Worm (Caenorhabditis elegans): ENCODE data around the gene Y54G2A.26.

The Y54G2A.26 gene

ce11 chrIV:2998597-2999161 lies 3.4 kb upstream of the Y54G2A.26 start (continued):
- TF ChIP-seq gmeb-2 (tag; optimal IDR thresholded peaks at IDR 0.05) = no peak
- TF ChIP-seq fax-1 (tag; optimal IDR thresholded peaks at IDR 0.05) = no peak
- no peak for TF ChIP-seq ceh-9 (tag; optimal IDR thresholded peaks at IDR 0.05)
- TF ChIP-seq elt-2 (tag; optimal IDR thresholded peaks at IDR 0.05) = peak; percentile 5
- TF ChIP-seq ceh-2 (tag; optimal IDR thresholded peaks at IDR 0.05) = peak; percentile 20
- TF ChIP-seq npax-4 (tag; optimal IDR thresholded peaks at IDR 0.05) = no peak
- peak; percentile 40 for TF ChIP-seq syd-9 (tag; optimal IDR thresholded peaks at IDR 0.05)
- no peak for TF ChIP-seq zip-5 (tag; optimal IDR thresholded peaks at IDR 0.05)
- TF ChIP-seq pha-2 (tag; optimal IDR thresholded peaks at IDR 0.05) = no peak
- TF ChIP-seq tbx-7 (tag; optimal IDR thresholded peaks at IDR 0.05) = no peak
- no peak for TF ChIP-seq hlh-15 (tag; optimal IDR thresholded peaks at IDR 0.05)
- TF ChIP-seq lin-11 (tag; optimal IDR thresholded peaks at IDR 0.05) = no peak
- no peak for TF ChIP-seq ceh-22 (tag; optimal IDR thresholded peaks at IDR 0.05)
- TF ChIP-seq pros-1 (tag; optimal IDR thresholded peaks at IDR 0.05) = peak; percentile 27
- peak; percentile 57 for TF ChIP-seq ceh-48 (tag; optimal IDR thresholded peaks at IDR 0.05)
- peak; percentile 8 for TF ChIP-seq che-1 (tag; optimal IDR thresholded peaks at IDR 0.05)
- TF ChIP-seq eyg-1 (tag; optimal IDR thresholded peaks at IDR 0.05) = no peak

ce11 chrIV:2997302-2997701 lies 2.0 kb upstream of the Y54G2A.26 start:
- TF ChIP-seq unc-55 (GFP tag; optimal IDR thresholded peaks at IDR 0.05) = peak; percentile 24
- no peak for TF ChIP-seq lin-11 (tag; optimal IDR thresholded peaks at IDR 0.05)

ce11 chrIV:2994883-2995282 lies 389 bp downstream of the Y54G2A.26 start:
- TF ChIP-seq lim-6 (tag; optimal IDR thresholded peaks at IDR 0.05) (no peak), ceh-24 (tag; optimal IDR thresholded peaks at IDR 0.05) (no peak), C38D4.7 (GFP tag; optimal IDR thresholded peaks at IDR 0.05) (no peak), hlh-13 (GFP tag; optimal IDR thresholded peaks at IDR 0.05) (no peak), ceh-45 (GFP tag; IDR thresholded peaks at IDR 0.05) (no peak), ceh-30 (tag; optimal IDR thresholded peaks at IDR 0.05) (no peak), eyg-1 (tag; optimal IDR thresholded peaks at IDR 0.05) (no peak)

- no peak for TF ChIP-seq ceh-14 (tag; optimal IDR thresholded peaks at IDR 0.05)
- TF ChIP-seq npax-4 (tag; optimal IDR thresholded peaks at IDR 0.05) = no peak
- TF ChIP-seq sox-2 (GFP tag; IDR thresholded peaks at IDR 0.05) = no peak
- no peak for TF ChIP-seq sdc-2 (tag; optimal IDR thresholded peaks at IDR 0.05)
- TF ChIP-seq pqm-1 (tag; optimal IDR thresholded peaks at IDR 0.05) = no peak
- no peak for TF ChIP-seq T23F11.4 (GFP tag; optimal IDR thresholded peaks at IDR 0.05)
- peak; percentile 17 for TF ChIP-seq sox-4 (tag; optimal IDR thresholded peaks at IDR 0.05)
- TF ChIP-seq pha-2 (tag; optimal IDR thresholded peaks at IDR 0.05) = no peak
- no peak for TF ChIP-seq mec-3 (tag; optimal IDR thresholded peaks at IDR 0.05; ENCODE audit: borderline replicate concordance)
- TF ChIP-seq pag-3 (tag; optimal IDR thresholded peaks at IDR 0.05; ENCODE audit: borderline replicate concordance) = no peak
- TF ChIP-seq gmeb-2 (tag; optimal IDR thresholded peaks at IDR 0.05) = no peak
- peak; percentile 25 for TF ChIP-seq pros-1 (tag; optimal IDR thresholded peaks at IDR 0.05)
- TF ChIP-seq ceh-34 (tag; optimal IDR thresholded peaks at IDR 0.05) = no peak
- peak; percentile 42 for TF ChIP-seq hlh-30 (tag; optimal IDR thresholded peaks at IDR 0.05; ENCODE audit: insufficient read depth)
- no peak for TF ChIP-seq fkh-10 (GFP tag; optimal IDR thresholded peaks at IDR 0.05)
- no peak for TF ChIP-seq ahr-1 (tag; optimal IDR thresholded peaks at IDR 0.05)
- TF ChIP-seq hlh-15 (tag; optimal IDR thresholded peaks at IDR 0.05) = no peak
- no peak for TF ChIP-seq nhr-232 (tag; optimal IDR thresholded peaks at IDR 0.05)
- peak; percentile 7 for TF ChIP-seq lin-11 (tag; optimal IDR thresholded peaks at IDR 0.05)
- TF ChIP-seq ceh-30 (tag; optimal IDR thresholded peaks at IDR 0.05) = no peak
- TF ChIP-seq ztf-16 (tag; optimal IDR thresholded peaks at IDR 0.05) = peak; percentile 48
- TF ChIP-seq elt-2 (tag; optimal IDR thresholded peaks at IDR 0.05) = peak; percentile 42
- no peak for TF ChIP-seq nhr-11 (tag; optimal IDR thresholded peaks at IDR 0.05)
- no peak for TF ChIP-seq fkh-6 (tag; optimal IDR thresholded peaks at IDR 0.05)
- no peak for TF ChIP-seq odd-2 (tag; optimal IDR thresholded peaks at IDR 0.05)
- peak; percentile 7 for TF ChIP-seq ceh-48 (tag; optimal IDR thresholded peaks at IDR 0.05)
- peak; percentile 62 for TF ChIP-seq nfya-1 (tag; optimal IDR thresholded peaks at IDR 0.05)
- no peak for TF ChIP-seq ttx-3 (tag; optimal IDR thresholded peaks at IDR 0.05)
- TF ChIP-seq ceh-45 (GFP tag; IDR thresholded peaks at IDR 0.05) = no peak
- peak; percentile 14 for TF ChIP-seq pat-9 (tag; optimal IDR thresholded peaks at IDR 0.05)
- no peak for TF ChIP-seq Y22D7AL.16 (tag; optimal IDR thresholded peaks at IDR 0.05)
Measured at ce11 chrIV:2993278-2993899, 1.9 kb downstream of the Y54G2A.26 start.
